Worm (Caenorhabditis elegans) whole organism, L4 larva: Measurements from ENCODE around the gene prp-9.
A peak's percentile ranks its signal among the peaks of the same experiment; 100 is the strongest.

ENCODE experiments used
- F10B5.3 ChIP-seq: sonication (generic microtip); optimal IDR thresholded peaks from 2 replicates; lab custom pipeline; 2016; ENCODE audit warnings: mild to moderate bottlenecking, missing genetic modification characterization, missing compliant biosample characterization
- F26F4.8 ChIP-seq: fragments of 200-800 bp; sonication (Bioruptor generic); conservative IDR thresholded peaks from 2 replicates; pipeline ENCODE4 v1.3.6; 2022; ENCODE audit warnings: missing genetic modification characterization, missing compliant biosample characterization
- F37D6.2 ChIP-seq: sonication (generic microtip); optimal IDR thresholded peaks from 2 replicates; lab custom pipeline; 2016; ENCODE audit warnings: mild to moderate bottlenecking, missing genetic modification characterization, missing compliant biosample characterization
- F49E8.2 ChIP-seq: sonication (generic microtip); optimal IDR thresholded peaks from 2 replicates; lab custom pipeline; 2016; ENCODE audit warnings: missing compliant biosample characterization, mild to moderate bottlenecking, missing genetic modification characterization, borderline replicate concordance
- T20F7.1 ChIP-seq: fragments of 200-800 bp; sonication (Bioruptor generic); optimal IDR thresholded peaks from 2 replicates; lab custom pipeline; 2018; ENCODE audit warnings: mild to moderate bottlenecking, missing genetic modification characterization, missing compliant biosample characterization
- T26A8.4 ChIP-seq: fragments of 200-800 bp; sonication (Bioruptor generic); IDR thresholded peaks from 2 replicates; pipeline ENCODE4 v1.3.6; 2022; ENCODE audit warnings: missing genetic modification characterization, missing compliant biosample characterization
- Y48G9A.11 ChIP-seq: fragments of 200-800 bp; sonication (Bioruptor generic); IDR thresholded peaks from 2 replicates; pipeline ENCODE4 v1.3.6; 2022; ENCODE audit warnings: missing genetic modification reagents, missing genetic modification characterization, missing compliant biosample characterization
- Y5F2A.4 ChIP-seq: fragments of 200-800 bp; sonication (Bioruptor generic); optimal IDR thresholded peaks from 2 replicates; lab custom pipeline; 2018; ENCODE audit warnings: mild to moderate bottlenecking, missing genetic modification characterization, missing compliant biosample characterization
- Y75B8A.6 ChIP-seq: fragments of 200-800 bp; sonication (Bioruptor generic); IDR thresholded peaks from 2 replicates; pipeline ENCODE4 v1.3.6; 2022; ENCODE audit warnings: missing genetic modification reagents, missing genetic modification characterization, missing compliant biosample characterization
- ZK337.2 ChIP-seq: fragments of 200-800 bp; sonication (Bioruptor generic); IDR thresholded peaks from 2 replicates; pipeline ENCODE4 v1.3.6; 2022; ENCODE audit warnings: missing genetic modification reagents, missing genetic modification characterization, missing compliant biosample characterization
- ama-1 ChIP-seq: fragments of 150-350 bp; optimal IDR thresholded peaks from 2 replicates; lab custom pipeline; 2014; ENCODE audit warnings: inconsistent platforms, mixed read lengths
- ceh-62 ChIP-seq: sonication (generic microtip); optimal IDR thresholded peaks from 2 replicates; lab custom pipeline; 2017; ENCODE audit warnings: missing biosample characterization, missing genetic modification characterization
- ces-1 ChIP-seq: fragments of 150-350 bp; sonication (generic microtip); optimal IDR thresholded peaks from 4 replicates; lab custom pipeline; 2014; ENCODE audit warnings: missing biosample characterization, missing genetic modification reagents, missing genetic modification characterization
- daf-12 ChIP-seq: fragments of 150-350 bp; optimal IDR thresholded peaks from 2 replicates; lab custom pipeline; 2014; ENCODE audit warnings: missing biosample characterization, missing genetic modification reagents, missing genetic modification characterization
- daf-16 ChIP-seq, 3 experiments: sonication (generic microtip); optimal IDR thresholded peaks; 2 replicates each; lab custom pipeline; 2016 to 2017; ENCODE audit warnings: missing genetic modification characterization in 3 of 3, missing genetic modification reagents in 3 of 3, mild to moderate bottlenecking in 2 of 3, missing compliant biosample characterization in 2 of 3, missing biosample characterization in 1 of 3, moderate library complexity in 1 of 3
- daf-8 ChIP-seq: fragments of 200-800 bp; sonication (Bioruptor generic); IDR thresholded peaks from 2 replicates; pipeline ENCODE4 v1.3.6; 2022; ENCODE audit warnings: missing genetic modification characterization, missing compliant biosample characterization
- dmd-8 ChIP-seq: fragments of 200-800 bp; sonication (Bioruptor generic); IDR thresholded peaks from 2 replicates; pipeline ENCODE4 v1.3.6; 2022; ENCODE audit warnings: missing genetic modification characterization, missing compliant biosample characterization
- dpl-1 ChIP-seq: fragments of 150-350 bp; optimal IDR thresholded peaks from 2 replicates; lab custom pipeline; 2014; ENCODE audit warnings: missing biosample characterization, missing genetic modification reagents, missing genetic modification characterization
- egl-27 ChIP-seq: sonication (generic microtip); optimal IDR thresholded peaks from 3 replicates; lab custom pipeline; 2017; ENCODE audit warnings: missing biosample characterization, missing genetic modification reagents, missing genetic modification characterization
- egl-43 ChIP-seq: fragments of 200-800 bp; sonication (Bioruptor generic); IDR thresholded peaks from 2 replicates; pipeline ENCODE4 v1.3.6; 2022; ENCODE audit warnings: missing genetic modification reagents, missing genetic modification characterization, missing compliant biosample characterization
- fkh-10 ChIP-seq: fragments of 150-350 bp; optimal IDR thresholded peaks from 2 replicates; lab custom pipeline; 2014; ENCODE audit warnings: missing biosample characterization, missing genetic modification reagents, missing genetic modification characterization
- hif-1 ChIP-seq, 2 experiments: sonication (generic microtip); optimal IDR thresholded peaks; 2 replicates each; lab custom pipeline; 2016 to 2017; ENCODE audit warnings: missing compliant biosample characterization in 2 of 2, missing genetic modification characterization in 2 of 2, missing genetic modification reagents in 2 of 2, missing genotype in 2 of 2, mild to moderate bottlenecking in 1 of 2
- lin-13 ChIP-seq: fragments of 150-350 bp; optimal IDR thresholded peaks from 2 replicates; lab custom pipeline; 2014; ENCODE audit warnings: missing biosample characterization, missing genetic modification reagents, missing genetic modification characterization
- lin-15B ChIP-seq: fragments of 150-350 bp; sonication (generic microtip); optimal IDR thresholded peaks from 3 replicates; lab custom pipeline; 2014; ENCODE audit warnings: missing biosample characterization, missing genetic modification characterization
- lin-38 ChIP-seq: fragments of 200-800 bp; sonication (Bioruptor generic); IDR thresholded peaks from 2 replicates; pipeline ENCODE4 v1.3.6; 2022; ENCODE audit warnings: missing genetic modification reagents, missing genetic modification characterization, missing compliant biosample characterization
- lsy-2 ChIP-seq, 2 experiments: fragments of 150-350 bp in 1 of 2; sonication (generic microtip) in 1 of 2; optimal IDR thresholded peaks; 2 replicates each; lab custom pipeline; 2014 to 2017; ENCODE audit warnings: missing biosample characterization in 2 of 2, missing genetic modification characterization in 2 of 2
- madf-5 ChIP-seq, 2 experiments: fragments of 200-800 bp; sonication (Bioruptor generic); IDR thresholded peaks; 2 replicates each; pipeline ENCODE4 v1.3.6; 2022; ENCODE audit warnings: missing compliant biosample characterization in 2 of 2, missing genetic modification characterization in 2 of 2
- madf-9 ChIP-seq: fragments of 200-800 bp; sonication (Bioruptor generic); conservative IDR thresholded peaks from 2 replicates; pipeline ENCODE4 v1.3.6; 2022; ENCODE audit warnings: missing genetic modification reagents, missing genetic modification characterization, missing compliant biosample characterization
- mdt-29 ChIP-seq: fragments of 200-800 bp; sonication (Bioruptor generic); IDR thresholded peaks from 2 replicates; pipeline ENCODE4 v1.3.6; 2022; ENCODE audit warnings: missing genetic modification reagents, missing genetic modification characterization, missing compliant biosample characterization
- mxl-2 ChIP-seq: fragments of 200-800 bp; sonication (Bioruptor generic); conservative IDR thresholded peaks from 2 replicates; pipeline ENCODE4 v1.3.6; 2022; ENCODE audit warnings: missing genetic modification reagents, missing genetic modification characterization, missing compliant biosample characterization
- nhr-11 ChIP-seq: fragments of 150-350 bp; optimal IDR thresholded peaks from 2 replicates; lab custom pipeline; 2014; ENCODE audit warnings: missing biosample characterization, missing genetic modification characterization
- nhr-25 ChIP-seq: sonication (generic microtip); optimal IDR thresholded peaks from 2 replicates; lab custom pipeline; 2017; ENCODE audit warnings: missing genetic modification characterization, mild to moderate bottlenecking, missing compliant biosample characterization, antibody characterized with exemption, moderate library complexity, borderline replicate concordance; ENCODE audit not compliant: insufficient read depth
- nhr-41 ChIP-seq: fragments of 200-800 bp; sonication (Bioruptor generic); IDR thresholded peaks from 2 replicates; pipeline ENCODE4 v1.3.6; 2022; ENCODE audit warnings: missing genetic modification reagents, missing genetic modification characterization, missing compliant biosample characterization
- nhr-48 ChIP-seq: sonication (generic microtip); optimal IDR thresholded peaks from 2 replicates; lab custom pipeline; 2016; ENCODE audit warnings: mild to moderate bottlenecking, missing genetic modification characterization, missing compliant biosample characterization
- nhr-76 ChIP-seq: fragments of 150-350 bp; optimal IDR thresholded peaks from 2 replicates; lab custom pipeline; 2014; ENCODE audit warnings: missing biosample characterization, missing genetic modification characterization
- nhr-77 ChIP-seq: fragments of 150-350 bp; optimal IDR thresholded peaks from 2 replicates; lab custom pipeline; 2014; ENCODE audit warnings: missing biosample characterization, missing genetic modification characterization
- pha-4 ChIP-seq, 2 experiments: fragments of 150-350 bp in 1 of 2; fragments of 200-800 bp in 1 of 2; sonication (Bioruptor generic) in 1 of 2; IDR thresholded peaks in 1 of 2; optimal IDR thresholded peaks in 1 of 2; 2 replicates each; pipeline versions ENCODE4 v1.3.6 to Lab custom; 2014 to 2022; ENCODE audit warnings: missing genetic modification characterization in 2 of 2, missing genetic modification reagents in 2 of 2, missing biosample characterization in 1 of 2, missing compliant biosample characterization in 1 of 2
- php-3 ChIP-seq: fragments of 200-800 bp; sonication (Bioruptor generic); IDR thresholded peaks from 2 replicates; pipeline ENCODE4 v1.3.6; 2022; ENCODE audit warnings: missing genetic modification reagents, missing genetic modification characterization, missing compliant biosample characterization
- pqm-1 ChIP-seq: sonication (generic microtip); optimal IDR thresholded peaks from 2 replicates; lab custom pipeline; 2017; ENCODE audit warnings: missing biosample characterization, missing genetic modification characterization
- saeg-2 ChIP-seq: fragments of 200-800 bp; sonication (Bioruptor generic); IDR thresholded peaks from 2 replicates; pipeline ENCODE4 v1.3.6; 2022; ENCODE audit warnings: missing genetic modification reagents, missing genetic modification characterization, missing compliant biosample characterization
- sdz-12 ChIP-seq: fragments of 200-800 bp; sonication (Bioruptor generic); optimal IDR thresholded peaks from 2 replicates; lab custom pipeline; 2018; ENCODE audit warnings: mild to moderate bottlenecking, missing genetic modification characterization, missing compliant biosample characterization
- set-16 ChIP-seq: fragments of 200-800 bp; sonication (Bioruptor generic); IDR thresholded peaks from 2 replicates; pipeline ENCODE4 v1.3.6; 2022; ENCODE audit warnings: missing genetic modification reagents, missing genetic modification characterization, missing compliant biosample characterization
- spr-3 ChIP-seq: fragments of 200-800 bp; sonication (Bioruptor generic); optimal IDR thresholded peaks from 2 replicates; lab custom pipeline; 2018; ENCODE audit warnings: mild to moderate bottlenecking, missing genetic modification characterization, missing compliant biosample characterization
- tag-97 ChIP-seq: fragments of 200-800 bp; sonication (Bioruptor generic); IDR thresholded peaks from 2 replicates; pipeline ENCODE4 v1.3.6; 2022; ENCODE audit warnings: missing genetic modification characterization, missing compliant biosample characterization
- unc-39 ChIP-seq: sonication (generic microtip); optimal IDR thresholded peaks from 2 replicates; lab custom pipeline; 2017; ENCODE audit warnings: missing biosample characterization, missing genetic modification characterization
- zfp-2 ChIP-seq: sonication (generic microtip); optimal IDR thresholded peaks from 2 replicates; lab custom pipeline; 2016; ENCODE audit warnings: mild to moderate bottlenecking, missing genetic modification characterization, missing compliant biosample characterization
- zfp-3 ChIP-seq: fragments of 200-800 bp; sonication (Bioruptor generic); conservative IDR thresholded peaks from 2 replicates; pipeline ENCODE4 v1.3.6; 2022; ENCODE audit warnings: missing genetic modification reagents, missing genetic modification characterization, missing compliant biosample characterization
- zip-11 ChIP-seq: fragments of 200-800 bp; sonication (Bioruptor generic); IDR thresholded peaks from 2 replicates; pipeline ENCODE4 v1.3.6; 2022; ENCODE audit warnings: missing genetic modification characterization, missing compliant biosample characterization

prp-9 gene

DNA sequence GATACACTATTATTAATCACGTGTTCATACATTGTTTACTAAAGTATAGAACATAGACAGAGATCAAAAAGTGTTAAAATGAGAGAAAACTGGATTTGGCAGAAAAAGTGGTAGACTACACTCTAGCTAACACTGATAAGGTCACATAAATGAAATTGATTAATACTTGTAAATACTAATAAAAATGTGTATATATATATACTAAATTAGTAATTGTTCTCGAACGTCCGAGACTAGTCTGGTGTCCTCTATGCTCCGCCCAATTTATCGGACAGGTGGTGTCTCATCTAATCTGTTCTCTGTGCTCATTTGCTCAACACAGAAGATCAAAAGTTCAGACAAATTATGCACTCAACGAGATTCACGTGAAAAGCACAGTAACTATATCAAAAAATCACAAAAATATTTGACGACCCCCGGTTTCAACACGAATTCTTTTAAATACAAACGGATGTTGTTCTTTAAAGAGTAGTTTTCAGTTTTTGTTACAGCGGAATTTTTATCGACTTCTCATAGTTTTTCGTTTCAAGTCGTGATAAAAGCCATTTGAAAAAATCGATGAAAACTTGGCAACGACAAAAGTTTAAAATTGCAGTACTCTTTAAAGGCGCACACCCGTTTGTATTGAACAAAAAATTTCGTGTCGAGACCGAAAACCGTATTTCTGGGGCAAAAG is 44.0 kb downstream of the prp-9 start:
- TF ChIP-seq zfp-2 = no peak
- TF ChIP-seq nhr-25 (tag; lab: Kevin White, UChicago) = no peak
- TF ChIP-seq Y48G9A.11 = no peak
- no peak for TF ChIP-seq Y5F2A.4
- peak in 1 of 2 experiments; percentile 11; a peak in 1 of 4 replicates for TF ChIP-seq madf-5 (GFP tag; IDR thresholded peaks at IDR 0.05; lab: Robert Waterston, UW)
- TF ChIP-seq nhr-41 (GFP tag; lab: Robert Waterston, UW) = no peak
- no peak for TF ChIP-seq ZK337.2 (GFP tag; lab: Robert Waterston, UW)
- no peak for TF ChIP-seq F37D6.2 (tag; lab: Kevin White, UChicago)
- no peak for TF ChIP-seq sdz-12
- TF ChIP-seq daf-12 = no peak
- no peak for TF ChIP-seq nhr-76
- TF ChIP-seq saeg-2 (GFP tag; lab: Robert Waterston, UW) = no peak
- peak; percentile 56 for TF ChIP-seq nhr-48
- 0 out of 2 replicates have a peak, but pooled peaks have one; percentile 41 for TF ChIP-seq Y75B8A.6 (GFP tag; lab: Robert Waterston, UW)
- TF ChIP-seq daf-8 (GFP tag; lab: Robert Waterston, UW) = no peak
- no peak for TF ChIP-seq lin-13
- TF ChIP-seq tag-97 (GFP tag; lab: Robert Waterston, UW) = no peak
- TF ChIP-seq php-3 (GFP tag; lab: Robert Waterston, UW) = peak; percentile 47
- peak; percentile 37 for TF ChIP-seq T26A8.4 (GFP tag; lab: Robert Waterston, UW)
- TF ChIP-seq spr-3 (GFP tag; lab: Kevin White, UChicago) = no peak
- peak in 1 of 2 experiments; percentile 75 for TF ChIP-seq hif-1 (tag; optimal IDR thresholded peaks at IDR 0.05; lab: Kevin White, UChicago)
- no peak for TF ChIP-seq zfp-3 (GFP tag; lab: Robert Waterston, UW)
- no peak for TF ChIP-seq nhr-11 (tag; lab: Kevin White, UChicago)
- TF ChIP-seq nhr-77 = peak; percentile 39
- TF ChIP-seq zip-11 = 0 out of 2 replicates have a peak, but pooled peaks have one; percentile 14
- no peak for TF ChIP-seq pqm-1
- TF ChIP-seq mdt-29 = peak; percentile 69
- peak; percentile 27; the same call in 1 of the 2 replicates for TF ChIP-seq pha-4 (GFP tag; IDR thresholded peaks at IDR 0.05; lab: Robert Waterston, UW)
- no peak for TF ChIP-seq pha-4 (tag; optimal IDR thresholded peaks at IDR 0.05; lab: Kevin White, UChicago)
- TF ChIP-seq T20F7.1 (GFP tag; lab: Kevin White, UChicago) = peak; percentile 42
- no peak for TF ChIP-seq lin-15B (tag; lab: Kevin White, UChicago)
- no peak for TF ChIP-seq ama-1 (lab: Kevin White, UChicago)
- TF ChIP-seq dpl-1 (GFP tag; lab: Kevin White, UChicago) = no peak
- peak; percentile 83 for TF ChIP-seq mxl-2 (GFP tag; lab: Robert Waterston, UW)
- TF ChIP-seq F26F4.8 (GFP tag; lab: Robert Waterston, UW) = no peak
- TF ChIP-seq fkh-10 = no peak
- no peak for TF ChIP-seq unc-39 (tag; lab: Kevin White, UChicago)
- TF ChIP-seq ces-1 (GFP tag; lab: Kevin White, UChicago) = no peak
- no peak for TF ChIP-seq set-16 (GFP tag; lab: Robert Waterston, UW)
- peak in 1 of 2 experiments; percentile 52 for TF ChIP-seq lsy-2 (tag; optimal IDR thresholded peaks at IDR 0.05; lab: Kevin White, UChicago)
- no peak for TF ChIP-seq F49E8.2 (tag; lab: Kevin White, UChicago)
- no peak for TF ChIP-seq F10B5.3 (tag; lab: Kevin White, UChicago)
- TF ChIP-seq madf-9 (GFP tag; lab: Robert Waterston, UW) = no peak
- peak in 1 of 2 experiments; percentile 87 for TF ChIP-seq daf-16 (GFP tag; optimal IDR thresholded peaks at IDR 0.05; lab: Kevin White, UChicago)
- TF ChIP-seq daf-16 (tag; optimal IDR thresholded peaks at IDR 0.05; lab: Kevin White, UChicago) = peak; percentile 70
- TF ChIP-seq ceh-62 = no peak
- TF ChIP-seq egl-43 = no peak
- 0 out of 2 replicates have a peak, but pooled peaks have one; percentile 27 for TF ChIP-seq lin-38 (GFP tag; lab: Robert Waterston, UW)
- no peak for TF ChIP-seq egl-27 (tag; lab: Kevin White, UChicago)
- no peak for TF ChIP-seq dmd-8 (GFP tag; lab: Robert Waterston, UW)
